Worm (Caenorhabditis elegans) whole organism, L1 larva: ENCODE results near the gene tofu-7.
A peak's percentile ranks its signal among the peaks of the same experiment; 100 is the strongest.

Experiments
- C16A3.4 ChIP-seq: fragments of 150-350 bp; optimal IDR thresholded peaks from 2 replicates; lab custom pipeline; 2014; ENCODE audit warnings: missing biosample characterization, missing genetic modification characterization
- Y116A8C.19 ChIP-seq: sonication (generic microtip); optimal IDR thresholded peaks from 2 replicates; lab custom pipeline; 2016; ENCODE audit warnings: missing compliant biosample characterization, missing genetic modification characterization, borderline replicate concordance
- aly-2 ChIP-seq: fragments of 150-350 bp; optimal IDR thresholded peaks from 2 replicates; lab custom pipeline; 2014; ENCODE audit warnings: missing biosample characterization, missing genetic modification characterization
- ama-1 ChIP-seq: fragments of 150-350 bp; optimal IDR thresholded peaks from 2 replicates; lab custom pipeline; 2014
- ceh-82 ChIP-seq, 3 experiments: fragments of 150-350 bp in 1 of 3; sonication (generic microtip) in 2 of 3; optimal IDR thresholded peaks; 2 replicates each; lab custom pipeline; 2014 to 2017; ENCODE audit warnings: missing biosample characterization in 3 of 3, missing genetic modification characterization in 3 of 3
- ceh-90 ChIP-seq: sonication (generic microtip); optimal IDR thresholded peaks from 2 replicates; lab custom pipeline; 2016; ENCODE audit warnings: missing genetic modification characterization, missing compliant biosample characterization
- dpl-1 ChIP-seq, 3 experiments: fragments of 150-350 bp in 2 of 3; sonication (generic microtip) in 1 of 3; optimal IDR thresholded peaks; 2 replicates each; lab custom pipeline; 2014 to 2017; ENCODE audit warnings: missing biosample characterization in 3 of 3, missing genetic modification characterization in 3 of 3, missing genetic modification reagents in 3 of 3
- efl-1 ChIP-seq, 4 experiments: fragments of 150-350 bp; optimal IDR thresholded peaks in 3 of 4; peaks in 1 of 4; 1 replicate in 1 of 4; 2 replicates in 3 of 4; lab custom pipeline; 2014; ENCODE audit warnings: missing biosample characterization in 2 of 4, missing genetic modification characterization in 2 of 4, missing genetic modification reagents in 2 of 4
- efl-3 ChIP-seq: fragments of 200-800 bp; sonication (Bioruptor generic); optimal IDR thresholded peaks from 2 replicates; lab custom pipeline; 2018; ENCODE audit warnings: mild to moderate bottlenecking, missing genetic modification characterization, missing compliant biosample characterization
- elt-2 ChIP-seq: sonication (generic microtip); optimal IDR thresholded peaks from 2 replicates; lab custom pipeline; 2016; ENCODE audit warnings: missing genetic modification characterization, mild to moderate bottlenecking, inconsistent platforms, missing compliant biosample characterization, missing genetic modification reagents
- fkh-10 ChIP-seq: sonication (generic microtip); optimal IDR thresholded peaks from 2 replicates; lab custom pipeline; 2017; ENCODE audit warnings: missing biosample characterization, missing genetic modification reagents, missing genetic modification characterization
- fkh-4 ChIP-seq: sonication (generic microtip); optimal IDR thresholded peaks from 2 replicates; lab custom pipeline; 2016; ENCODE audit warnings: missing compliant biosample characterization, missing genetic modification characterization, borderline replicate concordance
- hlh-17 ChIP-seq: fragments of 200-800 bp; sonication (Bioruptor generic); optimal IDR thresholded peaks from 2 replicates; lab custom pipeline; 2018; ENCODE audit warnings: missing genetic modification characterization, mild to moderate bottlenecking, missing compliant biosample characterization, moderate library complexity, borderline replicate concordance
- irx-1 ChIP-seq: sonication (generic microtip); optimal IDR thresholded peaks from 2 replicates; lab custom pipeline; 2016; ENCODE audit warnings: missing genetic modification characterization, missing compliant biosample characterization
- isw-1 ChIP-seq: fragments of 200-800 bp; sonication (Bioruptor generic); IDR thresholded peaks from 2 replicates; pipeline ENCODE4 v1.3.6; 2022; ENCODE audit warnings: missing genetic modification characterization, missing compliant biosample characterization
- lin-15B ChIP-seq: fragments of 150-350 bp; sonication (generic microtip); optimal IDR thresholded peaks from 3 replicates; lab custom pipeline; 2014; ENCODE audit warnings: missing biosample characterization, missing genetic modification characterization
- lin-35 ChIP-seq, 2 experiments: fragments of 150-350 bp; optimal IDR thresholded peaks; 2 replicates each; lab custom pipeline; 2014; ENCODE audit warnings: missing biosample characterization in 2 of 2, missing genetic modification characterization in 2 of 2, missing genetic modification reagents in 2 of 2
- mab-9 ChIP-seq: fragments of 200-800 bp; sonication (Bioruptor generic); IDR thresholded peaks from 2 replicates; pipeline ENCODE4 v1.3.6; 2022; ENCODE audit warnings: missing genetic modification reagents, missing genetic modification characterization, missing compliant biosample characterization
- nhr-12 ChIP-seq: sonication (generic microtip); optimal IDR thresholded peaks from 2 replicates; lab custom pipeline; 2017; ENCODE audit warnings: missing biosample characterization, missing genetic modification characterization
- nhr-19 ChIP-seq: fragments of 200-800 bp; sonication (Bioruptor generic); conservative IDR thresholded peaks from 2 replicates; pipeline ENCODE4 v1.3.6; 2022; ENCODE audit warnings: missing genetic modification characterization, missing compliant biosample characterization
- nhr-20 ChIP-seq: sonication (generic microtip); optimal IDR thresholded peaks from 2 replicates; lab custom pipeline; 2016; ENCODE audit warnings: mild to moderate bottlenecking, missing genetic modification characterization, missing compliant biosample characterization
- nhr-47 ChIP-seq: sonication (generic microtip); optimal IDR thresholded peaks from 2 replicates; lab custom pipeline; 2016; ENCODE audit warnings: mild to moderate bottlenecking, missing genetic modification characterization, moderate library complexity, missing compliant biosample characterization
- nhr-71 ChIP-seq: sonication (generic microtip); optimal IDR thresholded peaks from 2 replicates; lab custom pipeline; 2016; ENCODE audit warnings: mild to moderate bottlenecking, missing genetic modification characterization, moderate library complexity, missing compliant biosample characterization
- nhr-85 ChIP-seq: sonication (generic microtip); peaks from one replicate; lab custom pipeline; 2016; ENCODE audit warnings: missing genetic modification characterization, inconsistent platforms, missing compliant biosample characterization
- pax-3 ChIP-seq: fragments of 200-800 bp; sonication (Bioruptor generic); optimal IDR thresholded peaks from 2 replicates; lab custom pipeline; 2018; ENCODE audit warnings: mild to moderate bottlenecking, missing genetic modification characterization, moderate library complexity, missing compliant biosample characterization
- rnt-1 ChIP-seq: sonication (generic microtip); optimal IDR thresholded peaks from 2 replicates; lab custom pipeline; 2016; ENCODE audit warnings: mild to moderate bottlenecking, missing genetic modification characterization, moderate library complexity, missing compliant biosample characterization
- snpc-4 ChIP-seq: fragments of 150-350 bp; optimal IDR thresholded peaks from 2 replicates; lab custom pipeline; 2014; ENCODE audit warnings: missing biosample characterization, missing genetic modification characterization
- sup-37 ChIP-seq: fragments of 200-800 bp; sonication (Bioruptor generic); optimal IDR thresholded peaks from 2 replicates; lab custom pipeline; 2018; ENCODE audit warnings: mild to moderate bottlenecking, missing genetic modification characterization, missing compliant biosample characterization
- tbx-2 ChIP-seq: sonication (generic microtip); optimal IDR thresholded peaks from 2 replicates; lab custom pipeline; 2016; ENCODE audit warnings: missing genetic modification characterization, missing compliant biosample characterization
- tlp-1 ChIP-seq: fragments of 150-350 bp; optimal IDR thresholded peaks from 2 replicates; lab custom pipeline; 2014; ENCODE audit warnings: missing biosample characterization, missing genetic modification characterization
- unc-30 ChIP-seq: sonication (generic microtip); optimal IDR thresholded peaks from 2 replicates; lab custom pipeline; 2017; ENCODE audit warnings: missing biosample characterization, missing genetic modification characterization
- unc-98 ChIP-seq: fragments of 200-800 bp; sonication (Bioruptor generic); IDR thresholded peaks from 2 replicates; pipeline ENCODE4 v1.3.6; 2022; ENCODE audit warnings: missing genetic modification characterization, missing compliant biosample characterization
- zag-1 ChIP-seq: fragments of 150-350 bp; optimal IDR thresholded peaks from 2 replicates; lab custom pipeline; 2014; ENCODE audit warnings: missing biosample characterization, missing genetic modification characterization

The tofu-7 gene

ce11 chrIII:7087691-7088323 lies 3.0 kb upstream of the tofu-7 start, which contains the start of gene fubl-2 (continued):
- peak; percentile 62 for TF ChIP-seq nhr-19 (GFP tag; lab: Robert Waterston, UW)
- TF ChIP-seq rnt-1 (tag; lab: Kevin White, UChicago), result peak; percentile 94
- TF ChIP-seq nhr-20 (tag; lab: Kevin White, UChicago), result peak; percentile 74
- TF ChIP-seq irx-1 (tag; lab: Kevin White, UChicago), result peak; percentile 51
- TF ChIP-seq snpc-4 (tag; lab: Kevin White, UChicago), result peak; percentile 24
- TF ChIP-seq fkh-4, result peak; percentile 54
- TF ChIP-seq tlp-1 (tag; lab: Kevin White, UChicago), result no peak
- peak; percentile 52 for TF ChIP-seq ceh-90 (tag; lab: Kevin White, UChicago)
- TF ChIP-seq ama-1 (lab: Kevin White, UChicago), result no peak
- TF ChIP-seq ceh-82 (tag; optimal IDR thresholded peaks at IDR 0.05; lab: Kevin White, UChicago), result peak; percentile 12 to 45 (median 20)
- no peak for TF ChIP-seq sup-37 (GFP tag; lab: Kevin White, UChicago)
- TF ChIP-seq unc-98 (GFP tag; lab: Robert Waterston, UW), result no peak; the same call in 1 of the 2 replicates
- no peak for TF ChIP-seq zag-1 (tag; lab: Kevin White, UChicago)
- no peak for TF ChIP-seq unc-30
- no peak for TF ChIP-seq hlh-17 (GFP tag; lab: Kevin White, UChicago)

ce11 chrIII:7087180-7087579 lies 2.4 kb upstream of the tofu-7 start:
- TF ChIP-seq lin-15B (tag; lab: Kevin White, UChicago) (no peak), lin-35 (GFP tag; optimal IDR thresholded peaks at IDR 0.05; lab: Kevin White, UChicago) (peak in 1 of 2 experiments; percentile 32), efl-1 (optimal IDR thresholded peaks at IDR 0.05; lab: Kevin White, UChicago) (peak in 1 of 2 experiments; percentile 13), efl-1 (GFP tag; optimal IDR thresholded peaks at IDR 0.05 in 1 of 2; lab: Kevin White, UChicago) (peak in 1 of 2 experiments; percentile 91), ama-1 (lab: Kevin White, UChicago) (no peak)

- TF ChIP-seq aly-2 (tag; lab: Kevin White, UChicago) (no peak), snpc-4 (tag; lab: Kevin White, UChicago) (no peak), elt-2 (no peak), dpl-1 (GFP tag; optimal IDR thresholded peaks at IDR 0.05; lab: Kevin White, UChicago) (peak in 1 of 3 experiments; percentile 19), nhr-12 (no peak), efl-1 (optimal IDR thresholded peaks at IDR 0.05; lab: Kevin White, UChicago) (peak in 1 of 2 experiments; percentile 42), efl-1 (GFP tag; optimal IDR thresholded peaks at IDR 0.05 in 1 of 2; lab: Kevin White, UChicago) (peak; percentile 9 to 93), isw-1 (no peak)
Measured at ce11 chrIII:7083106-7083505, 1.7 kb downstream of the tofu-7 start.

ce11 chrIII:7081488-7081887 lies 3.3 kb downstream of the tofu-7 start:
- TF ChIP-seq lin-35 (GFP tag; optimal IDR thresholded peaks at IDR 0.05; lab: Kevin White, UChicago) (peak in 1 of 2 experiments; percentile 8), pax-3 (no peak), nhr-85 (tag; lab: Kevin White, UChicago) (no peak), Y116A8C.19 (no peak), ceh-82 (tag; optimal IDR thresholded peaks at IDR 0.05; lab: Kevin White, UChicago) (no peak), elt-2 (peak; percentile 41)

ce11 chrIII:7080689-7081088 lies 4.1 kb downstream of the tofu-7 start, which contains the start of gene ZK418.7:
TSS of gene ZK418.7 (minus strand) at chrIII:7080789.
- no peak for TF ChIP-seq nhr-47 (tag; lab: Kevin White, UChicago)
- TF ChIP-seq nhr-71, result no peak
- TF ChIP-seq C16A3.4 (tag; lab: Kevin White, UChicago), result no peak
- no peak for TF ChIP-seq efl-3 (GFP tag; lab: Kevin White, UChicago)
- TF ChIP-seq tbx-2 (tag; lab: Kevin White, UChicago), result no peak
- TF ChIP-seq nhr-20 (tag; lab: Kevin White, UChicago), result no peak
- no peak for TF ChIP-seq fkh-10
- TF ChIP-seq mab-9 (GFP tag; lab: Robert Waterston, UW), result no peak
